Worm (Caenorhabditis elegans): ENCODE data around the gene eri-3.

- no peak for TF ChIP-seq elt-3 (tag; optimal IDR thresholded peaks at IDR 0.05)
- no peak for TF ChIP-seq snpc-4 (tag; optimal IDR thresholded peaks at IDR 0.05)
Measured at ce11 chrII:1104409-1104808, 18.9 kb upstream of the eri-3 start, which contains the start of gene T13B5.9.
